Fruit fly (Drosophila melanogaster) whole organism, embryonic: ENCODE measurements around the gene cue.

ENCODE experiments used
- Antp ChIP-seq: fragments of 200-800 bp; sonication (Bioruptor generic); optimal IDR thresholded peaks from 3 replicates; lab custom pipeline; 2016; ENCODE audit warnings: missing biosample characterization, missing genetic modification characterization
- Asciz ChIP-seq: fragments of 200-800 bp; sonication (Bioruptor generic); optimal IDR thresholded peaks from 2 replicates; lab custom pipeline; 2017; ENCODE audit warnings: missing biosample characterization, mild to moderate bottlenecking, missing genetic modification characterization, missing genetic modification reagents
- CG10147 ChIP-seq: fragments of 200-800 bp; sonication (Bioruptor generic); optimal IDR thresholded peaks from 2 replicates; lab custom pipeline; 2019; ENCODE audit warnings: missing biosample characterization, mild to moderate bottlenecking, missing genetic modification characterization, moderate library complexity
- CG1024 ChIP-seq: fragments of 200-800 bp; sonication (Bioruptor generic); IDR thresholded peaks from 2 replicates; pipeline ENCODE4 v1.3.6; 2022; ENCODE audit warnings: missing biosample characterization, missing genetic modification characterization
- CG10321 ChIP-seq: fragments of 200-800 bp; sonication (Bioruptor generic); IDR thresholded peaks from 2 replicates; pipeline ENCODE4 v1.3.6; 2022; ENCODE audit warnings: missing biosample characterization, missing genetic modification characterization
- CG11696 ChIP-seq: fragments of 200-800 bp; sonication (Bioruptor generic); IDR thresholded peaks from 2 replicates; pipeline ENCODE4 v1.3.6; 2022; ENCODE audit warnings: missing biosample characterization, missing genetic modification characterization
- CG12155 ChIP-seq: fragments of 200-800 bp; sonication (Bioruptor generic); optimal IDR thresholded peaks from 3 replicates; lab custom pipeline; 2016; ENCODE audit warnings: missing biosample characterization, missing genetic modification characterization
- CG1233 ChIP-seq: fragments of 200-800 bp; sonication (Bioruptor generic); optimal IDR thresholded peaks from 4 replicates; lab custom pipeline; 2018; ENCODE audit warnings: missing biosample characterization, mild to moderate bottlenecking, missing genetic modification characterization
- CG13123 ChIP-seq: fragments of 200-800 bp; sonication (Bioruptor generic); optimal IDR thresholded peaks from 2 replicates; lab custom pipeline; 2016; ENCODE audit warnings: missing biosample characterization, missing genetic modification characterization
- CG13424 ChIP-seq: fragments of 200-800 bp; sonication (Bioruptor generic); optimal IDR thresholded peaks from 2 replicates; lab custom pipeline; 2019; ENCODE audit warnings: missing biosample characterization, mild to moderate bottlenecking, missing genetic modification characterization, moderate library complexity
- CG13624 ChIP-seq: fragments of 200-800 bp; sonication (Bioruptor generic); optimal IDR thresholded peaks from 2 replicates; lab custom pipeline; 2016; ENCODE audit warnings: missing biosample characterization, missing genetic modification characterization
- CG15514 ChIP-seq: fragments of 200-800 bp; sonication (Bioruptor generic); optimal IDR thresholded peaks from 3 replicates; lab custom pipeline; 2017; ENCODE audit warnings: missing biosample characterization, missing genetic modification characterization, mild to moderate bottlenecking, moderate library complexity, missing genetic modification reagents
- CG15696 ChIP-seq: fragments of 200-800 bp; sonication (Bioruptor generic); optimal IDR thresholded peaks from 2 replicates; lab custom pipeline; 2019; ENCODE audit warnings: missing biosample characterization, mild to moderate bottlenecking, missing genetic modification characterization, moderate library complexity
- CG31365 ChIP-seq: fragments of 200-800 bp; sonication (Bioruptor generic); optimal IDR thresholded peaks from 2 replicates; lab custom pipeline; 2018; ENCODE audit warnings: missing biosample characterization, mild to moderate bottlenecking, missing genetic modification characterization
- CG3847 ChIP-seq: fragments of 200-800 bp; sonication (Bioruptor generic); IDR thresholded peaks from 2 replicates; pipeline ENCODE4 v1.3.6; 2022; ENCODE audit warnings: missing biosample characterization, missing genetic modification characterization
- CG4707 ChIP-seq: fragments of 200-800 bp; sonication (Bioruptor generic); optimal IDR thresholded peaks from 2 replicates; lab custom pipeline; 2018; ENCODE audit warnings: missing biosample characterization, mild to moderate bottlenecking, missing genetic modification characterization, moderate library complexity
- CG6765 ChIP-seq: fragments of 200-800 bp; sonication (Bioruptor generic); optimal IDR thresholded peaks from 3 replicates; lab custom pipeline; 2017; ENCODE audit warnings: missing biosample characterization, mild to moderate bottlenecking, missing genetic modification characterization
- CG6854 ChIP-seq: fragments of 200-800 bp; sonication (Bioruptor generic); optimal IDR thresholded peaks from 3 replicates; lab custom pipeline; 2017; ENCODE audit warnings: missing biosample characterization, mild to moderate bottlenecking, missing genetic modification characterization
- CG7271 ChIP-seq: fragments of 200-800 bp; sonication (Bioruptor generic); optimal IDR thresholded peaks from 2 replicates; lab custom pipeline; 2018; ENCODE audit warnings: missing biosample characterization, mild to moderate bottlenecking, missing genetic modification characterization, moderate library complexity
- CG7839 ChIP-seq: fragments of 200-800 bp; sonication (Bioruptor generic); optimal IDR thresholded peaks from 3 replicates; lab custom pipeline; 2018; ENCODE audit warnings: missing biosample characterization, mild to moderate bottlenecking, missing genetic modification characterization, moderate library complexity
- CG9215 ChIP-seq: fragments of 200-800 bp; sonication (Bioruptor generic); IDR thresholded peaks from 2 replicates; pipeline ENCODE4 v1.3.6; 2022; ENCODE audit warnings: missing biosample characterization, missing genetic modification characterization
- Deaf1 ChIP-seq: fragments of 200-800 bp; optimal IDR thresholded peaks from 3 replicates; lab custom pipeline; 2019; ENCODE audit warnings: missing biosample characterization, mild to moderate bottlenecking, missing genetic modification characterization, moderate library complexity
- ERR ChIP-seq: fragments of 200-800 bp; sonication (Bioruptor generic); optimal IDR thresholded peaks from 2 replicates; lab custom pipeline; 2016; ENCODE audit warnings: missing biosample characterization, missing genetic modification characterization
- Fer1 ChIP-seq: fragments of 200-800 bp; sonication (Bioruptor generic); optimal IDR thresholded peaks from 2 replicates; lab custom pipeline; 2017; ENCODE audit warnings: missing biosample characterization, mild to moderate bottlenecking, missing genetic modification characterization
- Gug ChIP-seq: fragments of 200-800 bp; sonication (Bioruptor generic); IDR thresholded peaks from 4 replicates; pipeline ENCODE4 v1.3.6; 2022; ENCODE audit warnings: missing biosample characterization, missing genetic modification characterization
- HLHmδ ChIP-seq: fragments of 200-800 bp; sonication (Bioruptor generic); optimal IDR thresholded peaks from 2 replicates; lab custom pipeline; 2018; ENCODE audit warnings: missing biosample characterization, mild to moderate bottlenecking, missing genetic modification characterization, moderate library complexity
- Hr78 ChIP-seq, 2 experiments: fragments of 200-800 bp in 1 of 2; fragments of >200 bp in 1 of 2; sonication (Bioruptor generic) in 1 of 2; optimal IDR thresholded peaks; 2 replicates each; lab custom pipeline; 2017 to 2019; ENCODE audit warnings: missing biosample characterization in 2 of 2, missing genetic modification characterization in 2 of 2, mild to moderate bottlenecking in 1 of 2, moderate library complexity in 1 of 2
- Nf-YA ChIP-seq: fragments of 200-800 bp; sonication (Bioruptor generic); IDR thresholded peaks from 2 replicates; pipeline ENCODE4 v1.3.6; 2022; ENCODE audit warnings: missing biosample characterization, missing genetic modification characterization
- ara ChIP-seq: fragments of 200-800 bp; sonication (Bioruptor generic); IDR thresholded peaks from 2 replicates; pipeline ENCODE4 v1.3.6; 2022; ENCODE audit warnings: missing biosample characterization, missing genetic modification characterization
- cas ChIP-seq: fragments of 200-800 bp; sonication (Bioruptor generic); IDR thresholded peaks from 2 replicates; pipeline ENCODE4 v1.3.6; 2022; ENCODE audit warnings: missing biosample characterization, missing genetic modification characterization
- chn ChIP-seq: fragments of 200-800 bp; sonication (Bioruptor generic); optimal IDR thresholded peaks from 2 replicates; lab custom pipeline; 2016; ENCODE audit warnings: missing biosample characterization, missing genetic modification characterization
- corto ChIP-seq: fragments of 200-800 bp; sonication (Bioruptor generic); optimal IDR thresholded peaks from 2 replicates; lab custom pipeline; 2016; ENCODE audit warnings: missing biosample characterization, mild to moderate bottlenecking, missing genetic modification characterization, moderate library complexity
- emc ChIP-seq: fragments of 200-800 bp; sonication (Bioruptor generic); optimal IDR thresholded peaks from 2 replicates; lab custom pipeline; 2016; ENCODE audit warnings: missing biosample characterization, missing genetic modification characterization
- esg ChIP-seq: fragments of 200-800 bp; sonication (Bioruptor generic); conservative IDR thresholded peaks from 2 replicates; pipeline ENCODE4 v1.3.6; 2022; ENCODE audit warnings: missing biosample characterization, missing genetic modification characterization
- ewg ChIP-seq: fragments of 200-800 bp; sonication (Bioruptor generic); optimal IDR thresholded peaks from 3 replicates; lab custom pipeline; 2017; ENCODE audit warnings: mild to moderate bottlenecking, missing biosample characterization, missing genetic modification reagents, missing genetic modification characterization
- fd3F ChIP-seq: fragments of 200-800 bp; sonication (Bioruptor generic); optimal IDR thresholded peaks from 2 replicates; lab custom pipeline; 2018; ENCODE audit warnings: missing biosample characterization, mild to moderate bottlenecking, missing genetic modification characterization, moderate library complexity
- fd64A ChIP-seq: fragments of 200-800 bp; sonication (Bioruptor generic); optimal IDR thresholded peaks from 3 replicates; lab custom pipeline; 2018; ENCODE audit warnings: missing biosample characterization, mild to moderate bottlenecking, missing genetic modification characterization
- fru ChIP-seq: fragments of >200 bp; optimal IDR thresholded peaks from 2 replicates; lab custom pipeline; 2017
- gcm2 ChIP-seq: fragments of 200-800 bp; sonication (Bioruptor generic); optimal IDR thresholded peaks from 2 replicates; lab custom pipeline; 2016; ENCODE audit warnings: missing biosample characterization, missing genetic modification characterization
- grn ChIP-seq: fragments of 200-800 bp; sonication (Bioruptor generic); optimal IDR thresholded peaks from 3 replicates; lab custom pipeline; 2017; ENCODE audit warnings: missing biosample characterization, missing genetic modification characterization
- ham ChIP-seq: fragments of 200-800 bp; sonication (Bioruptor generic); IDR thresholded peaks from 2 replicates; pipeline ENCODE4 v1.3.6; 2022; ENCODE audit warnings: missing biosample characterization, missing genetic modification characterization
- inv ChIP-seq: fragments of 200-800 bp; sonication (Bioruptor generic); IDR thresholded peaks from 2 replicates; pipeline ENCODE4 v1.3.6; 2022; ENCODE audit warnings: missing biosample characterization, missing genetic modification characterization; ENCODE audit not compliant: partially characterized antibody
- jing ChIP-seq: fragments of 200-800 bp; sonication (Bioruptor generic); optimal IDR thresholded peaks from 2 replicates; lab custom pipeline; 2018; ENCODE audit warnings: missing biosample characterization, mild to moderate bottlenecking, missing genetic modification characterization
- oc ChIP-seq: fragments of 200-800 bp; sonication (Bioruptor generic); optimal IDR thresholded peaks from 2 replicates; lab custom pipeline; 2018; ENCODE audit warnings: missing biosample characterization, mild to moderate bottlenecking, missing genetic modification characterization, moderate library complexity
- ro ChIP-seq: fragments of 200-800 bp; sonication (Bioruptor generic); IDR thresholded peaks from 2 replicates; pipeline ENCODE4 v1.3.6; 2022; ENCODE audit warnings: missing biosample characterization, missing genetic modification characterization
- run ChIP-seq: fragments of 200-800 bp; sonication (Bioruptor generic); optimal IDR thresholded peaks from 3 replicates; lab custom pipeline; 2018; ENCODE audit warnings: missing biosample characterization, mild to moderate bottlenecking, missing genetic modification characterization
- sens ChIP-seq: fragments of 200-800 bp; sonication (Bioruptor generic); peaks from one replicate; lab custom pipeline; 2016; ENCODE audit warnings: missing biosample characterization, missing genetic modification characterization
- sim ChIP-seq: fragments of 200-800 bp; sonication (Bioruptor generic); IDR thresholded peaks from 2 replicates; pipeline ENCODE4 v1.3.6; 2022; ENCODE audit warnings: missing biosample characterization, missing genetic modification characterization
- sna ChIP-seq: fragments of 200-800 bp; sonication (Bioruptor generic); IDR thresholded peaks from 2 replicates; pipeline ENCODE4 v1.3.6; 2022; ENCODE audit warnings: missing biosample characterization, missing genetic modification characterization; ENCODE audit not compliant: partially characterized antibody
- so ChIP-seq: fragments of 200-800 bp; sonication (Bioruptor generic); IDR thresholded peaks from 3 replicates; pipeline ENCODE4 v1.3.6; 2022; ENCODE audit warnings: missing biosample characterization, missing genetic modification characterization

The cue gene

dm6 chr3L:1515820-1516540 is 1.1 kb downstream of the cue start (continued):
- peak; percentile 37; the same call in 1 of the 2 replicates for TF ChIP-seq CG9215
- TF ChIP-seq sens (GFP tag; lab: Kevin White, UChicago), result peak; percentile 97
- no peak for TF ChIP-seq CG31365 (tag; lab: Kevin White, UChicago)
- peak; percentile 77 for TF ChIP-seq oc (tag; lab: Kevin White, UChicago)
- peak; percentile 36 for TF ChIP-seq esg
- TF ChIP-seq CG13123, result peak; percentile 42
- peak; percentile 65 for TF ChIP-seq chn (GFP tag; lab: Kevin White, UChicago)
- TF ChIP-seq ro (GFP tag; lab: Robert Waterston, UW), result no peak
- peak; percentile 34 for TF ChIP-seq CG4707 (GFP tag; lab: Kevin White, UChicago)
- peak; percentile 72 for TF ChIP-seq ara
- TF ChIP-seq CG10147 (GFP tag; lab: Kevin White, UChicago), result no peak
- TF ChIP-seq jing (GFP tag; lab: Kevin White, UChicago), result peak; percentile 51
- TF ChIP-seq run (tag; lab: Kevin White, UChicago), result peak; percentile 32
- TF ChIP-seq corto (GFP tag; lab: Kevin White, UChicago), result no peak
- TF ChIP-seq cas, result no peak
- TF ChIP-seq CG7839 (tag; lab: Kevin White, UChicago), result peak; percentile 80
- peak; percentile 78 for TF ChIP-seq so (GFP tag; lab: Robert Waterston, UW)
- TF ChIP-seq fd3F, result peak; percentile 17
- TF ChIP-seq HLHmδ (GFP tag; lab: Kevin White, UChicago), result peak; percentile 21
- no peak for TF ChIP-seq Nf-YA (GFP tag; lab: Robert Waterston, UW)
- TF ChIP-seq sna (GFP tag; lab: Robert Waterston, UW), result no peak
- TF ChIP-seq CG6854 (GFP tag; lab: Kevin White, UChicago), result no peak
- TF ChIP-seq Asciz (GFP tag; lab: Kevin White, UChicago), result peak; percentile 76
- no peak for TF ChIP-seq emc (GFP tag; lab: Kevin White, UChicago)
- TF ChIP-seq CG15514 (GFP tag; lab: Kevin White, UChicago), result no peak
- 0 out of 2 replicates have a peak, but pooled peaks have one; percentile 22 for TF ChIP-seq CG1024 (GFP tag; lab: Robert Waterston, UW)
- no peak for TF ChIP-seq ERR (GFP tag; lab: Kevin White, UChicago)
- TF ChIP-seq CG10321 (GFP tag; lab: Robert Waterston, UW), result no peak
- peak; percentile 68 for TF ChIP-seq Antp (GFP tag; lab: Kevin White, UChicago)
- no peak for TF ChIP-seq CG6765 (GFP tag; lab: Kevin White, UChicago)
- peak; percentile 76 for TF ChIP-seq CG13424 (tag; lab: Kevin White, UChicago)
- TF ChIP-seq grn, result no peak
- TF ChIP-seq CG12155 (GFP tag; lab: Kevin White, UChicago), result peak; percentile 64
- no peak for TF ChIP-seq CG7271
- TF ChIP-seq CG3847 (GFP tag; lab: Robert Waterston, UW), result peak; percentile 11; the same call in 1 of the 2 replicates
- peak; percentile 52 for TF ChIP-seq fd64A
- TF ChIP-seq Fer1 (GFP tag; lab: Kevin White, UChicago), result peak; percentile 13
- TF ChIP-seq sim, result 0 out of 2 replicates have a peak, but pooled peaks have one; percentile 6
- peak; percentile 63 for TF ChIP-seq ewg (GFP tag; lab: Kevin White, UChicago)
- no peak for TF ChIP-seq ham
- TF ChIP-seq CG15696 (tag; lab: Kevin White, UChicago), result peak; percentile 77
- TF ChIP-seq fru (lab: Kevin White, UChicago), result no peak
- TF ChIP-seq gcm2 (GFP tag; lab: Kevin White, UChicago), result peak; percentile 28
- peak; percentile 54 for TF ChIP-seq CG13624 (GFP tag; lab: Kevin White, UChicago)
- TF ChIP-seq CG11696 (GFP tag; lab: Robert Waterston, UW), result no peak
- TF ChIP-seq inv, result no peak
- TF ChIP-seq Hr78 (GFP tag; optimal IDR thresholded peaks at IDR 0.05; lab: Kevin White, UChicago), result no peak
- TF ChIP-seq Deaf1, result peak; percentile 9
- peak; percentile 71 for TF ChIP-seq CG1233 (GFP tag; lab: Kevin White, UChicago)
- TF ChIP-seq Gug, result peak; percentile 45; the same call in 3 of the 4 replicates
